Fruit fly (Drosophila melanogaster) whole organism, wandering third instar larva: ENCODE measurements around the gene CG13405.

Source experiments
- Abd-B ChIP-seq: fragments of >200 bp; optimal IDR thresholded peaks from 2 replicates; lab custom pipeline; 2017; ENCODE audit warnings: missing biosample characterization, missing genetic modification characterization
- CG32264 ChIP-seq: fragments of 200-800 bp; sonication (Bioruptor generic); optimal IDR thresholded peaks from 2 replicates; lab custom pipeline; 2016; ENCODE audit warnings: missing biosample characterization, missing genetic modification characterization
- CG9705 ChIP-seq: fragments of 200-800 bp; sonication (Bioruptor generic); optimal IDR thresholded peaks from 2 replicates; lab custom pipeline; 2018; ENCODE audit warnings: missing biosample characterization, mild to moderate bottlenecking, missing genetic modification characterization
- CrebA ChIP-seq: fragments of 200-800 bp; sonication (Bioruptor generic); optimal IDR thresholded peaks from 2 replicates; lab custom pipeline; 2016; ENCODE audit warnings: missing biosample characterization, mild to moderate bottlenecking, missing genetic modification characterization, borderline replicate concordance
- Dfd ChIP-seq: fragments of >200 bp; optimal IDR thresholded peaks from 2 replicates; lab custom pipeline; 2017; ENCODE audit warnings: missing biosample characterization, missing genetic modification characterization
- Dif ChIP-seq: fragments of 200-275, 200-300 bp; sonication (Bioruptor generic); optimal IDR thresholded peaks from 2 replicates; lab custom pipeline; 2018; ENCODE audit warnings: missing biosample characterization, missing genetic modification characterization; ENCODE audit not compliant: partially characterized antibody
- GATAd ChIP-seq: sonication (Bioruptor generic); optimal IDR thresholded peaks from 2 replicates; lab custom pipeline; 2016; ENCODE audit warnings: missing biosample characterization, missing genetic modification characterization
- HLH106 ChIP-seq: fragments of 200-800 bp; optimal IDR thresholded peaks from 3 replicates; lab custom pipeline; 2019; ENCODE audit warnings: missing biosample characterization, mild to moderate bottlenecking, missing genetic modification characterization, moderate library complexity
- Hnf4 ChIP-seq: fragments of 200-800 bp; sonication (Bioruptor generic); optimal IDR thresholded peaks from 2 replicates; lab custom pipeline; 2016; ENCODE audit warnings: missing biosample characterization, mild to moderate bottlenecking, missing genetic modification characterization
- Hr83 ChIP-seq: fragments of 200-300 bp; sonication (Bioruptor generic); optimal IDR thresholded peaks from 2 replicates; lab custom pipeline; 2016; ENCODE audit warnings: missing biosample characterization, mild to moderate bottlenecking, missing genetic modification characterization, moderate library complexity; ENCODE audit not compliant: poor library complexity, severe bottlenecking
- Jra ChIP-seq: sonication (Bioruptor generic); optimal IDR thresholded peaks from 2 replicates; lab custom pipeline; 2016; ENCODE audit warnings: missing biosample characterization, missing genetic modification characterization
- Mio ChIP-seq: sonication (Bioruptor generic); optimal IDR thresholded peaks from 2 replicates; lab custom pipeline; 2016; ENCODE audit warnings: missing biosample characterization, missing genetic modification characterization
- Myc ChIP-seq: fragments of >200 bp; optimal IDR thresholded peaks from 2 replicates; lab custom pipeline; 2017
- N ChIP-seq: fragments of >200 bp; optimal IDR thresholded peaks from 2 replicates; lab custom pipeline; 2018; ENCODE audit warnings: missing biosample characterization, missing external identifiers, missing genetic modification characterization
- OdsH ChIP-seq: fragments of 200-800 bp; sonication (Bioruptor generic); optimal IDR thresholded peaks from 2 replicates; lab custom pipeline; 2016; ENCODE audit warnings: missing biosample characterization, mild to moderate bottlenecking, missing genetic modification characterization
- Rel ChIP-seq, 2 experiments: fragments of 200-800 bp; sonication (Bioruptor generic) in 1 of 2; optimal IDR thresholded peaks; 2 replicates in 1 of 2; 3 replicates in 1 of 2; lab custom pipeline; 2016 to 2019; ENCODE audit warnings: mild to moderate bottlenecking in 2 of 2, missing biosample characterization in 2 of 2, missing genetic modification characterization in 2 of 2, moderate library complexity in 1 of 2
- Sp1 ChIP-seq: fragments of 200-800 bp; sonication (Bioruptor generic); optimal IDR thresholded peaks from 3 replicates; lab custom pipeline; 2019; ENCODE audit warnings: missing biosample characterization, mild to moderate bottlenecking, missing genetic modification characterization, moderate library complexity
- br ChIP-seq: fragments of 200-800 bp; sonication (Bioruptor generic); optimal IDR thresholded peaks from 2 replicates; lab custom pipeline; 2016; ENCODE audit warnings: missing biosample characterization, missing genetic modification characterization
- brk ChIP-seq: fragments of 200-800 bp; sonication (Bioruptor generic); optimal IDR thresholded peaks from 2 replicates; lab custom pipeline; 2016; ENCODE audit warnings: missing biosample characterization, mild to moderate bottlenecking, missing genetic modification characterization
- dmrt93B ChIP-seq: fragments of 200-800 bp; sonication (Bioruptor generic); optimal IDR thresholded peaks from 2 replicates; lab custom pipeline; 2018; ENCODE audit warnings: missing biosample characterization, mild to moderate bottlenecking, missing genetic modification characterization
- foxo ChIP-seq, 2 experiments: fragments of 200-800 bp; sonication (Bioruptor generic); optimal IDR thresholded peaks; 2 replicates in 1 of 2; 3 replicates in 1 of 2; lab custom pipeline; 2016 to 2017; ENCODE audit warnings: missing biosample characterization in 2 of 2, missing genetic modification characterization in 2 of 2
- fru ChIP-seq: fragments of 200-800 bp; sonication (Bioruptor generic); optimal IDR thresholded peaks from 3 replicates; lab custom pipeline; 2016; ENCODE audit warnings: missing biosample characterization, mild to moderate bottlenecking, missing genetic modification characterization
- h ChIP-seq: fragments of 200-800 bp; sonication (Bioruptor generic); optimal IDR thresholded peaks from 3 replicates; lab custom pipeline; 2016; ENCODE audit warnings: missing biosample characterization, mild to moderate bottlenecking, missing genetic modification characterization
- lola ChIP-seq: fragments of >200 bp; optimal IDR thresholded peaks from 2 replicates; lab custom pipeline; 2017; ENCODE audit warnings: missing biosample characterization, missing genetic modification characterization
- pan ChIP-seq: fragments of >200 bp; optimal IDR thresholded peaks from 2 replicates; lab custom pipeline; 2017
- psq ChIP-seq: fragments of 200-800 bp; sonication (Bioruptor generic); optimal IDR thresholded peaks from 3 replicates; lab custom pipeline; 2017; ENCODE audit warnings: missing biosample characterization, mild to moderate bottlenecking, missing genetic modification characterization, moderate library complexity
- rgr ChIP-seq: fragments of 200-800 bp; sonication (Bioruptor generic); optimal IDR thresholded peaks from 3 replicates; lab custom pipeline; 2016; ENCODE audit warnings: missing biosample characterization, mild to moderate bottlenecking, missing genetic modification characterization
- sage ChIP-seq: fragments of 200-800 bp; sonication (Bioruptor generic); optimal IDR thresholded peaks from 2 replicates; lab custom pipeline; 2016; ENCODE audit warnings: missing biosample characterization, mild to moderate bottlenecking, missing genetic modification characterization
- tai ChIP-seq: sonication (Bioruptor generic); optimal IDR thresholded peaks from 2 replicates; lab custom pipeline; 2016; ENCODE audit warnings: missing biosample characterization, missing genetic modification characterization
- usp ChIP-seq: fragments of >200 bp; optimal IDR thresholded peaks from 2 replicates; lab custom pipeline; 2017; ENCODE audit warnings: missing biosample characterization, missing genetic modification characterization
- woc ChIP-seq: sonication (Bioruptor generic); optimal IDR thresholded peaks from 2 replicates; lab custom pipeline; 2016; ENCODE audit warnings: missing biosample characterization, mild to moderate bottlenecking, missing genetic modification characterization

Gene CG13405

DNA sequence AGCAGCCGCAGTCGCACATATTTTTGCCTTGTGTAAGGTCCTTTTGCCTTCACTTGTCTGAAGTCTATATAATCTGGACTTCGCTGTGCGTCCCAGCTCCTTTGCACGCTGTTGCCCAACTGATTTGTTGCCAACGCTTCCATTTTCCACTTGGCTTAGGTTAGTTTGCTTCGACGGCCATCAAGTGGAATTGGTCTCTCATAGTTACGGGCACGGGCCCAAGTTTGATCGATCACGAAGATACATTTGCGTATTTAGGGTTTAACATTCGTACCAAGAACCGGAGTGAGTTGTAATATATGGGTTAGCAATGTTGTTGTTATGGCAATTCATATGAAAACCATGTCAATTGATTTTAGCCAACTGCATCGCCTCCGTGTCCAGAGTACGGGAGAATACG, 20.5 kb downstream of the CG13405 start, which contains the start of gene CG43149:
TSS of gene CG43149 (minus strand) at position 101 of the 400 bp plus-strand sequence.
- TF ChIP-seq br, result no peak
- no peak for TF ChIP-seq tai (GFP tag; lab: Kevin White, UChicago)
- TF ChIP-seq woc (GFP tag; lab: Kevin White, UChicago), result no peak
- TF ChIP-seq OdsH (GFP tag; lab: Kevin White, UChicago), result no peak
- TF ChIP-seq Dif (GFP tag; lab: Kevin White, UChicago), result no peak
- no peak for TF ChIP-seq Jra (GFP tag; lab: Kevin White, UChicago)
- TF ChIP-seq HLH106, result no peak
- TF ChIP-seq CG9705 (GFP tag; lab: Kevin White, UChicago), result no peak

DNA sequence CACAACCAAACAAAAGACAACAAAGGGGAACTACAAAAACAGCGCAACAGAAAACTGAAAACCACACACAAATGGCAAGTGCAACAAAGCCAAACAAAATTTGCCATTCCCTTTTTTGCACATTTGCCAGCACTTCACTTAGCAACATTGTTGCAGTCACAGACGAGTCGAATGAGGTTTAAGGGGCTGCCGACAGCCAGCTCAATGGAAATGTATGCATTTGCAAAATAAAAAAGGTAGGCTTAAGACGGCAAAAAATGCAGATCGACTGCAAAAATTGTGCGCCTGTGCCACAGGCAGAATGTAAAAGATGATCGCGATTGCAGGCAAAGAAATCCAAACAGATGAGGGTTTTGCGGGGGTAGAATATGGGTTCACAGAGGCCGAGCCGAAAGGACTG, 24.3 kb downstream of the CG13405 start:
- TF ChIP-seq Myc (lab: Kevin White, UChicago) (no peak), psq (GFP tag; lab: Kevin White, UChicago) (peak; percentile 23), Sp1 (GFP tag; lab: Kevin White, UChicago) (no peak), N (GFP tag; lab: Kevin White, UChicago) (no peak)

DNA sequence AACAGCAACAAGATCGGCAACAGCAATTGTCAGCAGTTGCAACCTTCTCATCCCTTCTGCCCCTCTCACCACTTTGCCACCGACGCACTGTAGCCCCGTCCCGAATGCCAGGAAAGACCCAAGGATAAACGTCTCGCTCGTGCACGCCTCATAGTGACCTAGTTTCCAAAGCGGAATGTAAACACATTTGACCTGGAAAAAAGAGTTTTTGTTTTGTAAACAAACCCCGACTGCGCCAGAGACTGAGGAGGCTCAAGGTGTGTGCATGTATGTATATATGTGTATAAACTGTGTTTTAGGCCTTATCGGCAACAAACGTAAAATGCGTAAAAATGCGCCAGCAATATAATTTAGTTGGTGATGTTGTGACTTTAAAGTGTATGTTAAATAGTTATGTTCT, 25.4 kb downstream of the CG13405 start:
- no peak for TF ChIP-seq sage (GFP tag; lab: Kevin White, UChicago)
- TF ChIP-seq Rel (GFP tag; optimal IDR thresholded peaks at IDR 0.05; lab: Kevin White, UChicago), result no peak
- no peak for TF ChIP-seq Rel (tag; optimal IDR thresholded peaks at IDR 0.05; lab: Kevin White, UChicago)
- no peak for TF ChIP-seq Hr83 (GFP tag; lab: Kevin White, UChicago)
- no peak for TF ChIP-seq usp (GFP tag; lab: Kevin White, UChicago)
- no peak for TF ChIP-seq CG9705 (GFP tag; lab: Kevin White, UChicago)
- no peak for TF ChIP-seq N (GFP tag; lab: Kevin White, UChicago)
- no peak for TF ChIP-seq CG32264 (GFP tag; lab: Kevin White, UChicago)
- TF ChIP-seq tai (GFP tag; lab: Kevin White, UChicago), result no peak
- no peak for TF ChIP-seq brk
- no peak for TF ChIP-seq CrebA (GFP tag; lab: Kevin White, UChicago)
- TF ChIP-seq br, result no peak
- TF ChIP-seq OdsH (GFP tag; lab: Kevin White, UChicago), result no peak
- TF ChIP-seq, all 38 proteins: peak for 0

DNA sequence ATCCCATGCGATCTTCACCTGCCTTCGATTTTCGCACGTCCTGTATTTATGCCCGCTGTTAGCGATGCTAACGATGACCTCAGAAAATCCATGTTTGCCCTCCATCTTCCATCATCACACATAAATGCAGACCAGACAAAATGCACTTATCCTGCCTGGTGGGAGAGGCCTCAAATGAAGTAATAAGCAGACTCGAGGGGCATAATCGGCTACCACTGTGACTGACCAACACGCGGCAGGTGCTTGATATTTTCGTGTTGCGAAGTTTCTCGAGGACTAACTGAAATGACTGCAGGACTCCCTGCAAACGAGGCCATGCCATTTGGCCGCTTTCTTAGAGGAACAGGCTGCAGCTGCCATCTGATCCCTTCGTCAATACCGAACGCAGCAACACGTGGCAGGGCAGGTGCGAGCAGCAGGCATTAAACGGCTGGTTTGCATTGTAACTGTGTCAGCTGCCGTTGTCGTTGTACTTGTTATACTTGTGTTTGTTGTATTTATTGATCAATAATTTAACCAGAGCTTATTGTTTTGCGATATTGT, 27.4 kb downstream of the CG13405 start:
- TF ChIP-seq sage (GFP tag; lab: Kevin White, UChicago) (no peak), Abd-B (GFP tag; lab: Kevin White, UChicago) (no peak), Dif (GFP tag; lab: Kevin White, UChicago) (no peak), Myc (lab: Kevin White, UChicago) (no peak), Rel (GFP tag; optimal IDR thresholded peaks at IDR 0.05; lab: Kevin White, UChicago) (no peak), Rel (tag; optimal IDR thresholded peaks at IDR 0.05; lab: Kevin White, UChicago) (no peak), fru (GFP tag; lab: Kevin White, UChicago) (no peak), Hnf4 (GFP tag; lab: Kevin White, UChicago) (no peak), Sp1 (GFP tag; lab: Kevin White, UChicago) (no peak)

DNA sequence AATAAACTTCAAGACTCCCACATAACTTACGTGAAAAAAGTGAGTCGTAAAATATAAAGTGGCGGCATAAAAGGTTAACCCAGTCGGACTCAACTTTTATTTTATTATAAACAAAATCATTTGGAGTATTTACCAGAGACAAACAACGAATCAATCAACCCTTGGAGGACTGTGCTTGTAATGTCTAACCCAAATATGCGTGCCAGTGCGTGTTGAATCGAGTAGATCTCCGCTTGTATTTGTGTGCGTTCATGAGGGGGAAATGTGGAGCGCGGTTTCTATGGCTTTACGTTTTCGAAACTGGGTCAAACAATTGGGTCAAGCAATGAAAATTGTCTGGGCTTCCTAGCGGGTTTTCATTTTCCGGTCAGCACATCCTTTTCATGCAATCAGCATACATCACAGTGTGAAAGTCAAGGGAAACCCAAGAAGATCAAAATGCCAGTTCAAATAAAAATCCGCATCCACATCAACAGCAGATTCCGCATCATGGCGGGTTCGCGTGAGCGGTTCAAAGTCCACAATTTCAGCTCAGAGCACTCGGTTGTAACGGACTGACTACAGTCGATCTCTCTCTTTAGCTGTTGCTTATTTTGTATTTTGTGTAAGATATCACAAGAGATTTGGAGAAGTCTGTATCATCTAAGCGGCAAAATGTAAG, 33.6 kb downstream of the CG13405 start:
- TF ChIP-seq Myc (lab: Kevin White, UChicago) (no peak), Sp1 (GFP tag; lab: Kevin White, UChicago) (no peak), h (no peak), Jra (GFP tag; lab: Kevin White, UChicago) (no peak), sage (GFP tag; lab: Kevin White, UChicago) (no peak), dmrt93B (GFP tag; lab: Kevin White, UChicago) (no peak), foxo (GFP tag; optimal IDR thresholded peaks at IDR 0.05; lab: Kevin White, UChicago) (no peak), Dif (GFP tag; lab: Kevin White, UChicago) (no peak), usp (GFP tag; lab: Kevin White, UChicago) (no peak), GATAd (GFP tag; lab: Kevin White, UChicago) (no peak), br (no peak), rgr (GFP tag; lab: Kevin White, UChicago) (no peak), pan (lab: Kevin White, UChicago) (no peak), Mio (no peak), fru (GFP tag; lab: Kevin White, UChicago) (no peak), Dfd (GFP tag; lab: Kevin White, UChicago) (no peak), lola (no peak), N (GFP tag; lab: Kevin White, UChicago) (no peak)
